Worm (Caenorhabditis elegans) whole organism, late embryonic: Measurements from ENCODE around the gene K11D12.7.

Source experiments
- K02D7.2 ChIP-seq: sonication (generic microtip); optimal IDR thresholded peaks from 2 replicates; lab custom pipeline; 2017; ENCODE audit warnings: mild to moderate bottlenecking, missing genetic modification characterization, missing compliant biosample characterization
- Y22D7AL.16 ChIP-seq: sonication (generic microtip); optimal IDR thresholded peaks from 2 replicates; lab custom pipeline; 2016; ENCODE audit warnings: missing genetic modification characterization, missing compliant biosample characterization
- ceh-14 ChIP-seq: sonication (generic microtip); optimal IDR thresholded peaks from 2 replicates; lab custom pipeline; 2016; ENCODE audit warnings: missing genotype, missing genetic modification characterization, missing compliant biosample characterization
- ceh-48 ChIP-seq: sonication (generic microtip); optimal IDR thresholded peaks from 2 replicates; lab custom pipeline; 2016; ENCODE audit warnings: missing genetic modification characterization, inconsistent platforms, missing compliant biosample characterization
- che-1 ChIP-seq: sonication (generic microtip); optimal IDR thresholded peaks from 2 replicates; lab custom pipeline; 2016; ENCODE audit warnings: mild to moderate bottlenecking, missing genetic modification characterization, missing compliant biosample characterization
- elt-2 ChIP-seq: sonication (generic microtip); optimal IDR thresholded peaks from 2 replicates; lab custom pipeline; 2016; ENCODE audit warnings: missing genetic modification reagents, missing genetic modification characterization, missing compliant biosample characterization
- elt-4 ChIP-seq: sonication (generic microtip); optimal IDR thresholded peaks from 2 replicates; lab custom pipeline; 2016; ENCODE audit warnings: missing genetic modification characterization, missing compliant biosample characterization
- eyg-1 ChIP-seq: sonication (generic microtip); optimal IDR thresholded peaks from 2 replicates; lab custom pipeline; 2016; ENCODE audit warnings: missing genotype, missing genetic modification characterization, missing compliant biosample characterization
- fkh-6 ChIP-seq: sonication (generic microtip); optimal IDR thresholded peaks from 2 replicates; lab custom pipeline; 2016; ENCODE audit warnings: missing genetic modification characterization, missing compliant biosample characterization
- gmeb-2 ChIP-seq: sonication (generic microtip); optimal IDR thresholded peaks from 2 replicates; lab custom pipeline; 2016; ENCODE audit warnings: missing genetic modification characterization, inconsistent platforms, missing compliant biosample characterization
- hlh-13 ChIP-seq: fragments of 200-800 bp; sonication (Bioruptor generic); optimal IDR thresholded peaks from 2 replicates; lab custom pipeline; 2018; ENCODE audit warnings: mild to moderate bottlenecking, missing genetic modification characterization, missing compliant biosample characterization
- hlh-15 ChIP-seq: sonication (generic microtip); optimal IDR thresholded peaks from 2 replicates; lab custom pipeline; 2016; ENCODE audit warnings: missing genetic modification characterization, missing compliant biosample characterization
- lim-6 ChIP-seq: sonication (generic microtip); optimal IDR thresholded peaks from 2 replicates; lab custom pipeline; 2016; ENCODE audit warnings: missing genetic modification characterization, missing compliant biosample characterization
- lin-11 ChIP-seq: fragments of 200-800 bp; sonication (Bioruptor generic); optimal IDR thresholded peaks from 2 replicates; lab custom pipeline; 2018; ENCODE audit warnings: mild to moderate bottlenecking, missing genetic modification characterization, missing compliant biosample characterization
- madf-2 ChIP-seq: sonication (generic microtip); optimal IDR thresholded peaks from 2 replicates; lab custom pipeline; 2017; ENCODE audit warnings: missing genetic modification characterization, missing compliant biosample characterization
- mec-3 ChIP-seq: sonication (generic microtip); optimal IDR thresholded peaks from 2 replicates; lab custom pipeline; 2016; ENCODE audit warnings: borderline replicate concordance, missing genetic modification characterization, missing compliant biosample characterization
- nhr-11 ChIP-seq: fragments of 150-350 bp; optimal IDR thresholded peaks from 2 replicates; lab custom pipeline; 2014; ENCODE audit warnings: missing biosample characterization, missing genetic modification characterization
- nhr-232 ChIP-seq: sonication (generic microtip); optimal IDR thresholded peaks from 2 replicates; lab custom pipeline; 2016; ENCODE audit warnings: missing genetic modification characterization, missing compliant biosample characterization
- pax-1 ChIP-seq: fragments of 150-350 bp; optimal IDR thresholded peaks from 2 replicates; lab custom pipeline; 2014; ENCODE audit warnings: missing biosample characterization, missing genetic modification characterization
- pha-2 ChIP-seq: sonication (generic microtip); optimal IDR thresholded peaks from 2 replicates; lab custom pipeline; 2017; ENCODE audit warnings: mild to moderate bottlenecking, missing genetic modification characterization, missing compliant biosample characterization
- pha-4 ChIP-seq: fragments of 150-350 bp; optimal IDR thresholded peaks from 2 replicates; lab custom pipeline; 2018; ENCODE audit warnings: missing biosample characterization, missing genetic modification reagents, missing genetic modification characterization
- pqm-1 ChIP-seq: sonication (generic microtip); optimal IDR thresholded peaks from 2 replicates; lab custom pipeline; 2016; ENCODE audit warnings: missing genetic modification characterization, missing compliant biosample characterization
- pros-1 ChIP-seq: fragments of 150-350 bp; optimal IDR thresholded peaks from 2 replicates; lab custom pipeline; 2014; ENCODE audit warnings: missing biosample characterization, missing genetic modification reagents, missing genetic modification characterization
- ref-2 ChIP-seq: sonication (generic microtip); optimal IDR thresholded peaks from 2 replicates; lab custom pipeline; 2016; ENCODE audit warnings: missing genetic modification characterization, missing compliant biosample characterization
- rnt-1 ChIP-seq: sonication (generic microtip); optimal IDR thresholded peaks from 2 replicates; lab custom pipeline; 2016; ENCODE audit warnings: missing genetic modification characterization, missing compliant biosample characterization
- unc-3 ChIP-seq, 2 experiments: fragments of 200-800 bp in 1 of 2; sonication (Bioruptor generic) in 1 of 2; sonication (generic microtip) in 1 of 2; conservative IDR thresholded peaks in 1 of 2; optimal IDR thresholded peaks in 1 of 2; 2 replicates each; pipeline versions ENCODE4 v1.3.6 to Lab custom; 2016 to 2022; ENCODE audit warnings: missing compliant biosample characterization in 2 of 2, missing genetic modification characterization in 2 of 2, missing genetic modification reagents in 1 of 2
- unc-42 ChIP-seq: sonication (generic microtip); optimal IDR thresholded peaks from 2 replicates; lab custom pipeline; 2016; ENCODE audit warnings: missing genotype, missing genetic modification characterization, missing compliant biosample characterization

The K11D12.7 gene

DNA sequence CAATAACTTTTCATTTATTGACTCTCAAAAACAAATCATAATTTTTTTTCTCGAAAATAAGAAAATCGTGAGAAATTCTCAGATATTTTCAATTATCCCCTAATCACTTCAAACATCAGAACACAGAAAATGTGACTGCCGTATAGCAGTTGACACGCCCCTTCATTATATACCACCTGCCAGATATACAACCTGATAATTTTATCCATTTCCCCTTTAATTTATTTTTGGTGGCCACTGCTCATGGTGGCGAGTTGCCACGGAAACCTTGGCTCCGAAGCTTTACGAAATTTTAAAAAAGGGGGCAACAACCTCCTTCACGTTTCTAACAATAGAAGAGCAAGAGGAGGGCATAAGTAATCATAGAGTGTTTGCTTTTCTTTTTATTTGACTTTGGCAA lies 19.5 kb downstream of the K11D12.7 start:
- peak; percentile 46 for TF ChIP-seq ceh-14 (tag; lab: Kevin White, UChicago)
- TF ChIP-seq hlh-13: no peak
- peak; percentile 29 for TF ChIP-seq unc-42 (tag; lab: Kevin White, UChicago)
- TF ChIP-seq, all 69 proteins: peak for 2

DNA sequence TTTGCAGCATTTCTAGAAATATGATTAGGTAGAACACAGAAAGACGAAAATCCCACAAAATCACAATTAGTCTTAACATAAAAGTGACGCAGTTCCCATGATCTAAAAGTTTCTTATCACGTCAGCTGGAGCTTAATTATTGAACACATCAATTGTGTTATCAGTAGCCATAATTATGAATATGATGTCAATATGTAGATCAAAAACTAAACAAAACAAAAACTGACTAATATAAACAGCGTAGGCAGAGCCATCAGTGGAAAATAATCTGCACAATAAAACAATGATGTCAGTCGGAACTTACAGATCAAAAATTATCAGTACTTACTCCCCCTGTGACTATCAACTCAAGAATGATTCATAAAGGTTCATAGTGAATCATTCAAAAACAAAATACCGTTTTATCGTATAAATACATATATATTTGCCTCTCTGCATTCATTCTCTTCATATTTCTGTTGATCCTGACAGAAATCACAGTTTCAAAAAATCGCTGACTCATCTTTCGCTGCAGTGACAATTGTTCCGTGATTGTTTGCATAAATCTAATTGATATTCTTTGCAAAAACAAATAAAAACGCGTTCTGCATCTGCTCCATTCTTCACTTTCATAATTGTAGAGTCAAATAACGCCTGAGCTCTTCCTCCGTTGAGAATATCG lies 23.9 kb downstream of the K11D12.7 start, which contains the start of gene srr-6:
srr-6 (plus strand) TSS at position 611 of the 661 bp plus-strand sequence.
- TF ChIP-seq elt-2 (tag; lab: Kevin White, UChicago): peak; percentile 80
- TF ChIP-seq elt-4 (tag; lab: Kevin White, UChicago): no peak
- TF ChIP-seq gmeb-2 (tag; lab: Kevin White, UChicago): no peak
- TF ChIP-seq pha-4: no peak
- no peak for TF ChIP-seq ceh-14 (tag; lab: Kevin White, UChicago)

DNA sequence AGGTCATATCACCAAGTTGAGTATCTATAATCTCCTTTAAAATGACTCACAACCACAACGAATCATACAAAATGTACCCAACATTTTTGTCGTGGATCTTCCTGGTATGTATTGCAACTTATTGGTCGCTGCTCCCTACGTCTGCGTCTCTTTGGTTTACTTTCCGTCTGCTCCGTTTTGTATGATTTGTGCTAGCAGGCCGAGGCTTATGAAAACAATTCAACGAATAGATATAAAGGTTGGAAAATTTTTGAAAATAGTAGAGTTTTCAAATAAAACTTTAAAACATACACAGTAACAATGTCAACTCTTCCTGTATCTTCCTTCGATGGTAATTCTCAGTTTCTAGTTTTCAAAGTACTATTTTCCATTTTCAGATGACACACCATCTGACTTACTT lies 34.9 kb downstream of the K11D12.7 start, which contains the start of gene srr-8:
srr-8 (plus strand) TSS at position 301 of the 400 bp plus-strand sequence.
- TF ChIP-seq mec-3: no peak
- TF ChIP-seq unc-3 (GFP tag; conservative IDR thresholded peaks at IDR 0.05; lab: Robert Waterston, UW): no peak
- TF ChIP-seq unc-3 (tag; optimal IDR thresholded peaks at IDR 0.05; lab: Kevin White, UChicago): no peak
- no peak for TF ChIP-seq ceh-48 (tag; lab: Kevin White, UChicago)
- no peak for TF ChIP-seq pros-1 (tag; lab: Kevin White, UChicago)
- TF ChIP-seq lim-6 (tag; lab: Kevin White, UChicago): no peak

DNA sequence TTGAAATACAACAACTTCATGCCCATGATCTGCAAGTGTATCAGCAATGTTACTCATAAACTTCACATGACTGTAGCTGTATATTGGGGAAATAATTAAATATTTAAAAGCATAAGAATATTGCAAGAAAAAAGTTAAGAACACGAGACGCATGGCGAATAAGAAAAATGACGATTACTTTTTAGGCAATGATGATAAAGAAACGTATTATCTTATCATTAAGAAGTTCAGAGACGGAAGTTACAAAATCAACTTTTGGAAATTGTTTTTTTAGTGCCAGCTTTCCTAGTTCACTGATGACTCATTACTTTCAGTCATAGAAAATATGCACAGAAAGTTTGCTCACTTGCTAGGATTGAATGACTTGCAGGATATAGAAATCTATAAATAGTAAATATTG lies 35.9 kb downstream of the K11D12.7 start, which contains the start of gene ugt-7:
ugt-7 (minus strand) TSS at position 161 of the 400 bp plus-strand sequence.
- TF ChIP-seq nhr-11 (no peak), hlh-15 (no peak), elt-2 (tag; lab: Kevin White, UChicago) (peak; percentile 11), elt-4 (tag; lab: Kevin White, UChicago) (no peak), Y22D7AL.16 (tag; lab: Kevin White, UChicago) (no peak), pax-1 (tag; lab: Kevin White, UChicago) (no peak), ref-2 (tag; lab: Kevin White, UChicago) (no peak), nhr-232 (tag; lab: Kevin White, UChicago) (no peak)

DNA sequence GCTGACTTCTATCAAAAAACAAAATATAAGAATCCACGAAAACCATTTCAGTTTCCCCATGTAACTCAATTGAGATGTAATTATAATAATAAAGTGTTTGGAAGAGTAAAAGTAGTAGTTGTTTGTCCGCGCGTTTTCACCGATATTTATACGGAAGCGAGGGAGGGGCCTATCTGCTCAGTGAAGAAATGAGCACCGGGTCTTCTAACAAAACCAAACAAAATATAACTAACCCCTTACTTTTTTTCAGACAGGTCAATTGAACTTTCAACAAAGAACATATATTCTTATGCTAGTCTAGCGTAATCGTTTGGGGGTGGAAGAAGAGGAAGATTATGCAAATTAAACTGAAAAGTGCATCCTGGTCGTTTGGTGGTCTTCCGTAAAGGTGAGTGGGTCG lies 41.1 kb downstream of the K11D12.7 start, which contains the start of gene ncx-9:
ncx-9 (minus strand) TSS at position 101 of the 400 bp plus-strand sequence.
- TF ChIP-seq fkh-6 (tag; lab: Kevin White, UChicago) (no peak), rnt-1 (tag; lab: Kevin White, UChicago) (no peak), pqm-1 (tag; lab: Kevin White, UChicago) (no peak), lin-11 (tag; lab: Kevin White, UChicago) (no peak), pha-2 (tag; lab: Kevin White, UChicago) (no peak), madf-2 (no peak), eyg-1 (tag; lab: Kevin White, UChicago) (no peak), che-1 (tag; lab: Kevin White, UChicago) (no peak), unc-3 (GFP tag; conservative IDR thresholded peaks at IDR 0.05; lab: Robert Waterston, UW) (no peak), unc-3 (tag; optimal IDR thresholded peaks at IDR 0.05; lab: Kevin White, UChicago) (no peak), K02D7.2 (tag; lab: Kevin White, UChicago) (no peak), pros-1 (tag; lab: Kevin White, UChicago) (no peak), pax-1 (tag; lab: Kevin White, UChicago) (no peak)

DNA sequence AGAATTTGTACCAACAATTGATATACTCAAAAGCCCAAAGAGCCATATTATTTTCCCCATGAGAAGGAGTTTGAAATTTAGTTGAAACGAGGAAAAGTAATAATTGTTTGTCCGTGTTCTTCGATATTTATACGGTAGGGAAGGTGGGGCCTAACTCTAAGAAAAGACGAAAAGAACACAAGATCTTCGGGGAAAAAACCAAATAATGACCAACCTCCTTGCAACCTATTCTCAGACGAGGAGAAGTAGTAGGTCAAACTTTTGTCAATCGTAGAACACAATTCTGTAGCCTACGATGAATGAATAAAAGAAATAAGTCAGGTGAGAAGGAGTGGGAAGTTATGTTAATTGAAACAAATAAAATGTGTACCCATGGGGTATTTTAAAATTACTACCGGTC lies 49.2 kb downstream of the K11D12.7 start, which contains the start of gene ncx-8:
ncx-8 (minus strand) TSS at position 101 of the 400 bp plus-strand sequence.
- TF ChIP-seq pha-2 (tag; lab: Kevin White, UChicago) (no peak), unc-42 (tag; lab: Kevin White, UChicago) (no peak)
